Worm (Caenorhabditis elegans): ENCODE data around the gene nlp-5.
A peak's percentile ranks its signal among the peaks of the same experiment; 100 is the strongest.

The nlp-5 gene

DNA sequence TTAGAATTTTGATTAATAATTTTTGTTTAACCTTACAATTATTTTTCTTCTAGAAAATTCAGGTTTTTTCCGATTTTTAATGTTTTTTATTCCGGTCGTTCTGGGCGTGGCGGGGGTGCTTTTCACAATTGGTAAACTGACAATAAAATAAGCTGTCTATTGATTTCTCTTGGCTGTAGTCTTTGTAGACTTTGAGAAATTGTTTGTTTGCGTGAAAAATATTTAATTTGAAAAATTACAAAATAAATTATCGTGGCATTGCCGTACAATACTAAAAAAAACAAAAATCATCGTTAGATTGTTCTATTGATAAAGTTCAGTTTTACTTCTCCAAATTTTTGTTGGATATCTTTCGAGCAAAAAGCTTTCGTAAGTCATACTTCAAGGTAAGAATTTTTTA is 8.2 kb downstream of the nlp-5 start, which contains the start of gene F35C11.3:
TSS of gene F35C11.3 (plus strand) at position 301 of the 400 bp plus-strand sequence.
- TF ChIP-seq F13H6.1 (tag; optimal IDR thresholded peaks at IDR 0.05) (no peak), dmd-4 (tag; optimal IDR thresholded peaks at IDR 0.05; ENCODE audit: borderline replicate concordance) (no peak), C08G9.2 (tag; optimal IDR thresholded peaks at IDR 0.05) (no peak), npax-4 (tag; optimal IDR thresholded peaks at IDR 0.05) (no peak), fkh-10 (GFP tag; optimal IDR thresholded peaks at IDR 0.05) (no peak), unc-3 (GFP tag; conservative IDR thresholded peaks at IDR 0.05) (no peak), unc-3 (tag; optimal IDR thresholded peaks at IDR 0.05) (no peak), elt-4 (tag; optimal IDR thresholded peaks at IDR 0.05) (no peak)

DNA sequence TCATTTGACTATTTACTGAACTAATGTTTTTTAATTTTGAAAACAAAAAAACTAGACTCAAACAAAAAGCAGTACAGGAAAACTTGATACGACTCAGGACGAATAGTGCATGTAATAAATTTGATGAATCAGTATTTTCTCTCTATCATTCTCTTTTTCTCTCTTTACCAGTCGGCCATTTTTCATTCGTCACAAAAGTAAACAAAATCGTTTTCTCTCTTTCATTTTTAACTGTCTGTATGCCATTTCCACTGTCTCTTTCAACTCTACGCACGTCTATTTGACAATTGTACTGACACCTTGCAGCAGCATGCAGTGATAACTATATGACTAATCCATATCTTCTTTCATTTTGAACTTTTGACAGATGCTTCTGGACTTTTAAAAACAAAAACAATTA is 10.5 kb downstream of the nlp-5 start, which contains the start of the genes F35C11.2 and F35C11.4:
TSS of gene F35C11.2 (minus strand) at position 90 of the 400 bp plus-strand sequence.
TSS of gene F35C11.4 (plus strand) at position 260 of the 400 bp plus-strand sequence.
- TF ChIP-seq ama-1 (optimal IDR thresholded peaks at IDR 0.05) (no peak), eyg-1 (tag; optimal IDR thresholded peaks at IDR 0.05) (no peak), T23F11.4 (GFP tag; optimal IDR thresholded peaks at IDR 0.05) (no peak), pha-2 (tag; optimal IDR thresholded peaks at IDR 0.05) (no peak), sox-2 (GFP tag; IDR thresholded peaks at IDR 0.05) (no peak), tbx-7 (tag; optimal IDR thresholded peaks at IDR 0.05) (no peak), gmeb-2 (tag; optimal IDR thresholded peaks at IDR 0.05) (no peak), fkh-6 (tag; optimal IDR thresholded peaks at IDR 0.05) (no peak), ceh-45 (GFP tag; IDR thresholded peaks at IDR 0.05) (no peak), unc-42 (tag; optimal IDR thresholded peaks at IDR 0.05) (no peak), ceh-14 (tag; optimal IDR thresholded peaks at IDR 0.05) (no peak), elt-2 (tag; optimal IDR thresholded peaks at IDR 0.05) (no peak)

DNA sequence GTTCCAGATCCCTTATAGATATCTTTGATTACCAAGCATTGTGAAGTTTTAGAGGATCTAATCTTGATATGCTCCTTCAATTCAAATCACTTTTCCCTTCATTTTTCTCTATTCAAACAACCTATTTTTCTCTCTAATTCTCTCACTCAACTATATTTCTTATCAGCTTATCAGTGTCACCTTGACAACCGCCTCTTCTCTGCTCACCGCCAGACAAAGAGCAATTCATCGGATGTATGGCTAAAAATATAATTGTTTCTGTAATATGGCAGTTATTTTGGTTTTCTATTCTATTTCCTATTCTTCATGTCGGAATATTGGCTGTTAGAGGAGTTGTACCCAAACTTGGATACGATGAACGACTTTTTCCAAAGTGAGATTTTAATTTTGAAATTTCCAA is 11.5 kb downstream of the nlp-5 start:
- peak; percentile 55 for TF ChIP-seq elt-2 (tag; optimal IDR thresholded peaks at IDR 0.05)
- TF ChIP-seq pat-9 (tag; optimal IDR thresholded peaks at IDR 0.05): no peak
- TF ChIP-seq pag-3 (tag; optimal IDR thresholded peaks at IDR 0.05; ENCODE audit: borderline replicate concordance): no peak

DNA sequence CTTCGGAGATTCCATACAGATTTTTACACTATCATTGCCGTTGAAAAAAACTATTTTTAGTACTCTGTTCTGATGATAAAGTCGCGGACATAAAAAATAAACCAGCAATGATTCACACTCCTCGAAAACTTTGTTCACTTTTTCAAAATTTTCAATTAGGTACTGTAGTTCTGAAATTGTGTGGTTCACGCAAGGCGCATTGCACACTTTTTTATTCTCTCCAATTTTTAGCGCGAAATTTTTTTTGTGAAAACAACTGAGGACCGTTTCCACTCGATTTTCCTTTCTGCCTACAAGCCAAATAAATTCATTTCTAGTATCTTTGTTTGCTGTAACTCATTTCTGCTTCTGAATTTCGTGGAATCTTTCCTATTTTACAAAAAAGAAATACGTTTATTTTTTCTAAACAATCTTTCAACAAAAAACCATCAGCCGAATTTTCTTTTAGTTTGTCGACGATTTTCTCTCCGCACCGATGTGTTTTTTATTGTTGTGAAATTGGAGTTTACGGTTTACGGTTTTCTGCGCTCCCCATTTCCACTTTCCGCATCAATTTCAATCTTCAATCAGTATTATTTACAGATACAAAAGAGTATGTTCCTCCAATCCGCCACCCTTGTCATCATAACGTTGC is 15.0 kb downstream of the nlp-5 start, which contains the start of gene F35C11.5:
TSS of gene F35C11.5 (plus strand) at position 584 of the 634 bp plus-strand sequence.
- TF ChIP-seq pros-1 (tag; optimal IDR thresholded peaks at IDR 0.05): no peak
- no peak for TF ChIP-seq dmd-4 (tag; optimal IDR thresholded peaks at IDR 0.05; ENCODE audit: borderline replicate concordance)
- no peak for TF ChIP-seq ztf-16 (tag; optimal IDR thresholded peaks at IDR 0.05)
- no peak for TF ChIP-seq unc-86 (tag; optimal IDR thresholded peaks at IDR 0.05)
- TF ChIP-seq eyg-1 (tag; optimal IDR thresholded peaks at IDR 0.05): no peak
- no peak for TF ChIP-seq fkh-6 (tag; optimal IDR thresholded peaks at IDR 0.05)
- no peak for TF ChIP-seq ahr-1 (tag; optimal IDR thresholded peaks at IDR 0.05)
- no peak for TF ChIP-seq elt-4 (tag; optimal IDR thresholded peaks at IDR 0.05)
- TF ChIP-seq hlh-8 (tag; optimal IDR thresholded peaks at IDR 0.05): no peak

DNA sequence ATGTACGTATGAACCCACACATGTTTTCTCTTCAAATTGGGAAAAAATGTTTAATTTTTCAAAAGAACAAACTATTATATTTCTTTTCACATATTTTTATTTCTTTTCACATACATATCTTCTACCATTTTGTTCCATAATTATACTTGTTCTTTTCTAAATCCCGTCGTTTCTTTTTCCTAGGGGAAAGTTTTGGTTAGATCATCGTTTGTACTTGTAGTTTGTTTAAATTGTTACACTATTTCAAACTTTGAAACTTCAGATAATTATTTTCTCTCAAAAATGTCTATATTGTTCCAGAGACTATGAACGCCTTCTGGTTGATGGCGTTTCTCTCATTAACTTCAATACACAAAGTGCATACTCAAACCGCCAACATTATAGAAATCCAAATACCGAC is 17.8 kb downstream of the nlp-5 start, which contains the start of gene F35C11.7:
TSS of gene F35C11.7 (plus strand) at position 301 of the 400 bp plus-strand sequence.
- no peak for TF ChIP-seq ceh-19 (GFP tag; optimal IDR thresholded peaks at IDR 0.05)
- no peak for TF ChIP-seq lin-11 (tag; optimal IDR thresholded peaks at IDR 0.05)
- no peak for TF ChIP-seq ets-4 (tag; optimal IDR thresholded peaks at IDR 0.05)
- no peak for TF ChIP-seq hlh-6 (tag; optimal IDR thresholded peaks at IDR 0.05)
- no peak for TF ChIP-seq ttx-3 (tag; optimal IDR thresholded peaks at IDR 0.05)
- no peak for TF ChIP-seq K02D7.2 (tag; optimal IDR thresholded peaks at IDR 0.05)

All from whole organism, late embryonic.